Worm (Caenorhabditis elegans) whole organism, L4 larva: Measurements from ENCODE around the gene ZK632.9.

Experiments used
- F26F4.8 ChIP-seq: fragments of 200-800 bp; sonication (Bioruptor generic); conservative IDR thresholded peaks from 2 replicates; pipeline ENCODE4 v1.3.6; 2022; ENCODE audit warnings: missing genetic modification characterization, missing compliant biosample characterization
- R02D3.7 ChIP-seq: fragments of 150-350 bp; sonication (generic microtip); optimal IDR thresholded peaks from 3 replicates; lab custom pipeline; 2014; ENCODE audit warnings: missing biosample characterization, missing genetic modification characterization
- T20F7.1 ChIP-seq: fragments of 200-800 bp; sonication (Bioruptor generic); optimal IDR thresholded peaks from 2 replicates; lab custom pipeline; 2018; ENCODE audit warnings: mild to moderate bottlenecking, missing genetic modification characterization, missing compliant biosample characterization
- T26A8.4 ChIP-seq: fragments of 200-800 bp; sonication (Bioruptor generic); IDR thresholded peaks from 2 replicates; pipeline ENCODE4 v1.3.6; 2022; ENCODE audit warnings: missing genetic modification characterization, missing compliant biosample characterization
- Y105C5A.15 ChIP-seq: fragments of 200-800 bp; sonication (Bioruptor generic); IDR thresholded peaks from 2 replicates; pipeline ENCODE4 v1.3.6; 2022; ENCODE audit warnings: missing genetic modification characterization, missing compliant biosample characterization
- Y48G9A.11 ChIP-seq: fragments of 200-800 bp; sonication (Bioruptor generic); IDR thresholded peaks from 2 replicates; pipeline ENCODE4 v1.3.6; 2022; ENCODE audit warnings: missing genetic modification reagents, missing genetic modification characterization, missing compliant biosample characterization
- Y5F2A.4 ChIP-seq: fragments of 200-800 bp; sonication (Bioruptor generic); optimal IDR thresholded peaks from 2 replicates; lab custom pipeline; 2018; ENCODE audit warnings: mild to moderate bottlenecking, missing genetic modification characterization, missing compliant biosample characterization
- aha-1 ChIP-seq: fragments of 150-350 bp; peaks from one replicate; lab custom pipeline; 2014; ENCODE audit warnings: missing biosample characterization, missing genetic modification characterization
- ceh-20 ChIP-seq: fragments of 200-800 bp; sonication (Bioruptor generic); IDR thresholded peaks from 2 replicates; pipeline ENCODE4 v1.3.6; 2022; ENCODE audit warnings: missing genetic modification reagents, missing genetic modification characterization, missing compliant biosample characterization
- ceh-28 ChIP-seq: fragments of 150-350 bp; optimal IDR thresholded peaks from 2 replicates; lab custom pipeline; 2014; ENCODE audit warnings: missing biosample characterization, missing genetic modification reagents, missing genetic modification characterization
- daf-16 ChIP-seq, 3 experiments: sonication (generic microtip); optimal IDR thresholded peaks; 2 replicates each; lab custom pipeline; 2016 to 2017; ENCODE audit warnings: missing genetic modification characterization in 3 of 3, missing genetic modification reagents in 3 of 3, mild to moderate bottlenecking in 2 of 3, missing compliant biosample characterization in 2 of 3, missing biosample characterization in 1 of 3, moderate library complexity in 1 of 3
- daf-19 ChIP-seq: fragments of 200-800 bp; sonication (Bioruptor generic); conservative IDR thresholded peaks from 2 replicates; pipeline ENCODE4 v1.3.6; 2022; ENCODE audit warnings: missing genetic modification characterization, missing compliant biosample characterization
- daf-8 ChIP-seq: fragments of 200-800 bp; sonication (Bioruptor generic); IDR thresholded peaks from 2 replicates; pipeline ENCODE4 v1.3.6; 2022; ENCODE audit warnings: missing genetic modification characterization, missing compliant biosample characterization
- dmd-6 ChIP-seq: fragments of 200-800 bp; sonication (Bioruptor generic); IDR thresholded peaks from 2 replicates; pipeline ENCODE4 v1.3.6; 2022; ENCODE audit warnings: missing genetic modification reagents, missing genetic modification characterization, missing compliant biosample characterization
- dve-1 ChIP-seq: sonication (generic microtip); optimal IDR thresholded peaks from 2 replicates; lab custom pipeline; 2017; ENCODE audit warnings: antibody characterized with exemption, mild to moderate bottlenecking, missing genetic modification characterization, missing compliant biosample characterization; ENCODE audit not compliant: insufficient read depth
- hlh-11 ChIP-seq: fragments of 200-800 bp; sonication (Bioruptor generic); optimal IDR thresholded peaks from 2 replicates; lab custom pipeline; 2018; ENCODE audit warnings: mild to moderate bottlenecking, missing genetic modification characterization, missing compliant biosample characterization
- hlh-30 ChIP-seq: sonication (generic microtip); optimal IDR thresholded peaks from 2 replicates; lab custom pipeline; 2017; ENCODE audit warnings: antibody characterized with exemption, mild to moderate bottlenecking, missing genetic modification characterization, missing compliant biosample characterization; ENCODE audit not compliant: insufficient read depth
- lin-1 ChIP-seq: fragments of 200-800 bp; sonication (Bioruptor generic); IDR thresholded peaks from 2 replicates; pipeline ENCODE4 v1.3.6; 2022; ENCODE audit warnings: missing genetic modification reagents, missing genetic modification characterization, missing compliant biosample characterization
- lin-38 ChIP-seq: fragments of 200-800 bp; sonication (Bioruptor generic); IDR thresholded peaks from 2 replicates; pipeline ENCODE4 v1.3.6; 2022; ENCODE audit warnings: missing genetic modification reagents, missing genetic modification characterization, missing compliant biosample characterization
- lir-3 ChIP-seq: sonication (generic microtip); optimal IDR thresholded peaks from 2 replicates; lab custom pipeline; 2016; ENCODE audit warnings: mild to moderate bottlenecking, missing genetic modification characterization, missing compliant biosample characterization
- madf-5 ChIP-seq, 2 experiments: fragments of 200-800 bp; sonication (Bioruptor generic); IDR thresholded peaks; 2 replicates each; pipeline ENCODE4 v1.3.6; 2022; ENCODE audit warnings: missing compliant biosample characterization in 2 of 2, missing genetic modification characterization in 2 of 2
- mdl-1 ChIP-seq, 2 experiments: fragments of 150-350 bp in 1 of 2; sonication (generic microtip) in 1 of 2; optimal IDR thresholded peaks; 2 replicates each; lab custom pipeline; 2014 to 2017; ENCODE audit warnings: missing biosample characterization in 2 of 2, missing genetic modification characterization in 2 of 2
- mep-1 ChIP-seq: fragments of 150-350 bp; sonication (generic microtip); optimal IDR thresholded peaks from 3 replicates; lab custom pipeline; 2014; ENCODE audit warnings: missing biosample characterization, missing genetic modification characterization
- mes-2 ChIP-seq: sonication (generic microtip); optimal IDR thresholded peaks from 2 replicates; lab custom pipeline; 2016; ENCODE audit warnings: missing genotype, mild to moderate bottlenecking, missing genetic modification characterization, missing compliant biosample characterization; ENCODE audit not compliant: poor library complexity, severe bottlenecking
- mxl-2 ChIP-seq: fragments of 200-800 bp; sonication (Bioruptor generic); conservative IDR thresholded peaks from 2 replicates; pipeline ENCODE4 v1.3.6; 2022; ENCODE audit warnings: missing genetic modification reagents, missing genetic modification characterization, missing compliant biosample characterization
- mxl-3 ChIP-seq: fragments of 200-800 bp; sonication (Bioruptor generic); optimal IDR thresholded peaks from 2 replicates; lab custom pipeline; 2018; ENCODE audit warnings: mild to moderate bottlenecking, missing genetic modification characterization, missing compliant biosample characterization
- nhr-10 ChIP-seq: fragments of 150-350 bp; optimal IDR thresholded peaks from 2 replicates; lab custom pipeline; 2014; ENCODE audit warnings: missing biosample characterization, missing genetic modification characterization
- nhr-102 ChIP-seq: sonication (generic microtip); optimal IDR thresholded peaks from 2 replicates; lab custom pipeline; 2016; ENCODE audit warnings: mild to moderate bottlenecking, missing genetic modification characterization, moderate library complexity, missing compliant biosample characterization
- nhr-28 ChIP-seq: fragments of 150-350 bp; optimal IDR thresholded peaks from 2 replicates; lab custom pipeline; 2014; ENCODE audit warnings: missing biosample characterization, missing genetic modification characterization
- php-3 ChIP-seq: fragments of 200-800 bp; sonication (Bioruptor generic); IDR thresholded peaks from 2 replicates; pipeline ENCODE4 v1.3.6; 2022; ENCODE audit warnings: missing genetic modification reagents, missing genetic modification characterization, missing compliant biosample characterization
- pqm-1 ChIP-seq: sonication (generic microtip); optimal IDR thresholded peaks from 2 replicates; lab custom pipeline; 2017; ENCODE audit warnings: missing biosample characterization, missing genetic modification characterization
- sdz-12 ChIP-seq: fragments of 200-800 bp; sonication (Bioruptor generic); optimal IDR thresholded peaks from 2 replicates; lab custom pipeline; 2018; ENCODE audit warnings: mild to moderate bottlenecking, missing genetic modification characterization, missing compliant biosample characterization
- set-16 ChIP-seq: fragments of 200-800 bp; sonication (Bioruptor generic); IDR thresholded peaks from 2 replicates; pipeline ENCODE4 v1.3.6; 2022; ENCODE audit warnings: missing genetic modification reagents, missing genetic modification characterization, missing compliant biosample characterization
- tra-1 ChIP-seq: fragments of 200-800 bp; sonication (Bioruptor generic); IDR thresholded peaks from 2 replicates; pipeline ENCODE4 v1.3.6; 2022; ENCODE audit warnings: missing genetic modification reagents, missing genetic modification characterization, missing compliant biosample characterization
- unc-62 ChIP-seq, 3 experiments: fragments of 150-350 bp in 1 of 3; sonication (generic microtip); optimal IDR thresholded peaks in 2 of 3; peaks in 1 of 3; 1 replicate in 1 of 3; 2 replicates in 2 of 3; lab custom pipeline; 2014 to 2017; ENCODE audit warnings: missing biosample characterization in 3 of 3, missing genetic modification characterization in 3 of 3, missing genetic modification reagents in 3 of 3, missing genotype in 1 of 3
- zfp-3 ChIP-seq: fragments of 200-800 bp; sonication (Bioruptor generic); conservative IDR thresholded peaks from 2 replicates; pipeline ENCODE4 v1.3.6; 2022; ENCODE audit warnings: missing genetic modification reagents, missing genetic modification characterization, missing compliant biosample characterization

Gene ZK632.9

ce11 chrIII:9854960-9855359 lies 29.7 kb upstream of the ZK632.9 start:
- TF ChIP-seq Y5F2A.4 (GFP tag; lab: Kevin White, UChicago), result no peak
- no peak for TF ChIP-seq daf-8
- no peak for TF ChIP-seq dve-1
- no peak for TF ChIP-seq mxl-3 (GFP tag; lab: Kevin White, UChicago)
- peak; percentile 88 for TF ChIP-seq aha-1

DNA sequence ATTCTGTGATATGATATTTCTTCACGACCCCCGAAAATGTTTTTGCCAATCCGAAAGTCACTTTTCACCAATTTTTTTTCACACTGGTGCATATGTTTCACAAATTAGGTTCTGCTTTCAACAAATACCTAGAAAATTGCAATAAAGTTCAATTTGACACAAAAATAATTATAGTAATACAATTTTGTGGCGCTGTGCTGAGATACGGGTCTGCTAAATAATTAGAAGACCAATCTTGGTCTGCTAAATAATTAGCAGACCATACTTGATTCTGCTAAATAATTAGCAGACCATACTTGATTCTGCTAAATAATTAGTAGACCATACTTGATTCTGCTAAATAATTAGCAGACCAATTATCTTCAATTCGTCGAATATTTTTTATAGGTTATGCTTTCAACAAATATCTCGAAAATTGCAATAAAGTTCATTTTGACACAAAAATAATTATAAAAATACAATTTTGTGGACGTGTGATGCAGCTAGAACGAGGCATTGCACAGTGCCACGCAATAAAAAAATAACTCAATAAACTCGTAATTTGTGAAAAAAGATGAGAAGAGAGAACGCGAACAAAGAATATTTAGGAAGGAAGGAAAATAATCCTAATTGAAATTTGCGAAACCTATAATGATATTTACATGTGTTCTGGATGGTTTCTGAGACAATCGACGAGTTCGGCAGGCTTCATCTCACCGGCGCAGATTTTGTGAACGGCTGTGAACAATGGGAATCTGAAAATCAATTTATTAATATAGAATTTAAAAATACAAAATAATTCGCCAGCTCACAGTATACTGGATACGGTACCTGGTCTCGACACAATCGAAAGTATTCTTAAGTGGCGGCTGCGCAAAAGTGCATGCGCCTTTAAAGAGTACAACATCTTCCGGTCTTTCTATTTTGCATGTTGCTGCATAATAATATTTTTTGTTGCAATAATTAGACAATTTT lies 28.7 kb upstream of the ZK632.9 start:
- TF ChIP-seq unc-62 (GFP tag; optimal IDR thresholded peaks at IDR 0.05 in 1 of 2; lab: Kevin White, UChicago) (no peak), unc-62 (tag; optimal IDR thresholded peaks at IDR 0.05; lab: Kevin White, UChicago) (no peak), Y48G9A.11 (no peak), zfp-3 (GFP tag; lab: Robert Waterston, UW) (peak; percentile 59; the same call in 1 of the 2 replicates), aha-1 (peak; percentile 1), T20F7.1 (peak; percentile 40), mep-1 (tag; lab: Kevin White, UChicago) (peak; percentile 48), lin-1 (GFP tag; lab: Robert Waterston, UW) (0 out of 2 replicates have a peak, but pooled peaks have one; percentile 17), lin-38 (GFP tag; lab: Robert Waterston, UW) (peak; percentile 13; the same call in 1 of the 2 replicates), Y105C5A.15 (GFP tag; lab: Robert Waterston, UW) (0 out of 2 replicates have a peak, but pooled peaks have one; percentile 27), mes-2 (tag; lab: Kevin White, UChicago) (peak; percentile 18), ceh-28 (tag; lab: Kevin White, UChicago) (no peak), php-3 (GFP tag; lab: Robert Waterston, UW) (0 out of 2 replicates have a peak, but pooled peaks have one; percentile 35), daf-16 (GFP tag; optimal IDR thresholded peaks at IDR 0.05; lab: Kevin White, UChicago) (no peak), daf-16 (tag; optimal IDR thresholded peaks at IDR 0.05; lab: Kevin White, UChicago) (peak; percentile 1)
- TF ChIP-seq, all 104 proteins: peak for 10

DNA sequence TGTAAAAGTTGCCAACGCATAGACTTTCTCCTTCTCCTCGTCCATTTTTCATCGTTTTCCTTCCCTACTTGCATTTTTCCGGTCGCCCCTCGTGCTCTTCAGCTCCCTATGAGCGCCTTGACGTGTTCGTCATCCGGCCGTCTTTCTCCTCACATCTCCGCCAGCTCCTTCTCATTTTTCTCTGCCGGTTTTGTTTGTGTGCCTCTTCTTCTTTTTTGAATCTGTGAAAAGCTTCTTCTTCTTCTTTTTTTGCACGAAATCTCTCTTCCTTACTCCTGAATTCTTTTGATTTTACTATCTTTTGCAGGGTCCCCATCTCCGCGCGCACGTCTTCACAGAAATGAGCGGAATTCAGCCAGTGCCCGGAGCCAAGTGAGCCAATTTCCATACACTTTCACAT lies 26.3 kb upstream of the ZK632.9 start, which contains the start of gene K11H3.3:
K11H3.3 (plus strand) TSS at position 308 of the 400 bp plus-strand sequence.
- TF ChIP-seq set-16, result 0 out of 2 replicates have a peak, but pooled peaks have one; percentile 17
- peak; percentile 13 for TF ChIP-seq hlh-30 (tag; lab: Kevin White, UChicago)
- TF ChIP-seq madf-5 (GFP tag; IDR thresholded peaks at IDR 0.05; lab: Robert Waterston, UW), result no peak
- TF ChIP-seq aha-1, result peak; percentile 54
- TF ChIP-seq mep-1 (tag; lab: Kevin White, UChicago), result peak; percentile 8

ce11 chrIII:9850877-9851276 lies 25.6 kb upstream of the ZK632.9 start:
- peak; percentile 8 for TF ChIP-seq dve-1
- TF ChIP-seq dmd-6, result peak; percentile 39; the same call in 1 of the 2 replicates
- no peak for TF ChIP-seq zfp-3 (GFP tag; lab: Robert Waterston, UW)
- TF ChIP-seq nhr-10, result peak; percentile 10
- TF ChIP-seq R02D3.7 (tag; lab: Kevin White, UChicago), result no peak
- TF ChIP-seq hlh-11 (tag; lab: Kevin White, UChicago), result peak; percentile 18
- peak; percentile 51 for TF ChIP-seq nhr-28 (tag; lab: Kevin White, UChicago)
- TF ChIP-seq daf-16 (GFP tag; optimal IDR thresholded peaks at IDR 0.05; lab: Kevin White, UChicago), result no peak
- peak; percentile 62 for TF ChIP-seq daf-16 (tag; optimal IDR thresholded peaks at IDR 0.05; lab: Kevin White, UChicago)

ce11 chrIII:9849950-9850349 lies 24.7 kb upstream of the ZK632.9 start:
- peak; percentile 87 for TF ChIP-seq nhr-28 (tag; lab: Kevin White, UChicago)
- TF ChIP-seq nhr-102 (tag; lab: Kevin White, UChicago), result peak; percentile 10
- no peak for TF ChIP-seq T26A8.4 (GFP tag; lab: Robert Waterston, UW)
- no peak for TF ChIP-seq madf-5 (GFP tag; IDR thresholded peaks at IDR 0.05; lab: Robert Waterston, UW)
- peak in 1 of 2 experiments; percentile 73 for TF ChIP-seq unc-62 (GFP tag; optimal IDR thresholded peaks at IDR 0.05 in 1 of 2; lab: Kevin White, UChicago)
- no peak for TF ChIP-seq unc-62 (tag; optimal IDR thresholded peaks at IDR 0.05; lab: Kevin White, UChicago)
- TF ChIP-seq F26F4.8 (GFP tag; lab: Robert Waterston, UW), result no peak
- no peak for TF ChIP-seq sdz-12 (GFP tag; lab: Kevin White, UChicago)
- peak; percentile 45 for TF ChIP-seq pqm-1
- no peak for TF ChIP-seq lir-3 (tag; lab: Kevin White, UChicago)
- TF ChIP-seq ceh-20, result no peak
- no peak for TF ChIP-seq daf-19 (GFP tag; lab: Robert Waterston, UW)
- 0 out of 2 replicates have a peak, but pooled peaks have one; percentile 43 for TF ChIP-seq tra-1 (GFP tag; lab: Robert Waterston, UW)
- TF ChIP-seq dmd-6, result peak; percentile 63
- no peak for TF ChIP-seq mxl-2 (GFP tag; lab: Robert Waterston, UW)
- peak; percentile 6 for TF ChIP-seq mep-1 (tag; lab: Kevin White, UChicago)
- TF ChIP-seq dve-1, result peak; percentile 85
- peak; percentile 58 for TF ChIP-seq hlh-11 (tag; lab: Kevin White, UChicago)
- TF ChIP-seq daf-16 (GFP tag; optimal IDR thresholded peaks at IDR 0.05; lab: Kevin White, UChicago), result no peak
- TF ChIP-seq daf-16 (tag; optimal IDR thresholded peaks at IDR 0.05; lab: Kevin White, UChicago), result peak; percentile 94
- peak; percentile 65 for TF ChIP-seq php-3 (GFP tag; lab: Robert Waterston, UW)
- TF ChIP-seq mdl-1 (tag; optimal IDR thresholded peaks at IDR 0.05; lab: Kevin White, UChicago), result peak in 1 of 2 experiments; percentile 54
